Worm (Caenorhabditis elegans) whole organism, L4/young adult: ENCODE measurements around the gene znf-207.
"Not testable (repeated sequence)": the region's sequence is repeated elsewhere in the genome, so short reads cannot be mapped to it uniquely, and the experiment has no call there.

ENCODE experiments used
- W03F9.2 ChIP-seq: fragments of 150-350 bp; optimal IDR thresholded peaks from 2 replicates; lab custom pipeline; 2014; ENCODE audit warnings: missing biosample characterization, missing genetic modification characterization
- him-1 ChIP-seq: sonication (generic microtip); optimal IDR thresholded peaks from 2 replicates; lab custom pipeline; 2016; ENCODE audit warnings: missing genotype, missing genetic modification reagents, missing genetic modification characterization, missing compliant biosample characterization

- not testable (repeated sequence) for TF ChIP-seq him-1, W03F9.2 (tag; lab: Kevin White, UChicago)
These were observed 14.0 kb downstream of the znf-207 start, which contains the start of gene his-48 for ce11 chrIV:11324741-11325140.
